Worm (Caenorhabditis elegans): ENCODE measurements around the gene Y116A8C.10.

- TF ChIP-seq flt-1 (GFP tag; IDR thresholded peaks at IDR 0.05) (no peak), ztf-23 (GFP tag; IDR thresholded peaks at IDR 0.05) (no peak), tab-1 (GFP tag; IDR thresholded peaks at IDR 0.05) (no peak), cog-1 (tag; optimal IDR thresholded peaks at IDR 0.05) (no peak), med-1 (GFP tag; optimal IDR thresholded peaks at IDR 0.05; ENCODE audit: insufficient read depth) (no peak), T22C8.4 (GFP tag; IDR thresholded peaks at IDR 0.05) (no peak), klf-2 (GFP tag; conservative IDR thresholded peaks at IDR 0.05) (no peak), ref-1 (GFP tag; conservative IDR thresholded peaks at IDR 0.05) (no peak), ztf-29 (GFP tag; IDR thresholded peaks at IDR 0.05) (no peak)
Measured at ce11 chrIV:16921999-16922398, 16.9 kb downstream of the Y116A8C.10 start.

Data from whole organism, midembryonic.